Fruit fly (Drosophila melanogaster): Measurements from ENCODE around the gene CG43348.

CG43348 gene

dm6 chr2L:1199166-1199565, at the start of gene CG43348, which contains the start of gene CG5139:
Gene CG43348 (plus strand): TSS chr2L:1199412.
Gene CG5139 (minus strand): TSS chr2L:1199266.
- no peak for TF ChIP-seq ttk (optimal IDR thresholded peaks at IDR 0.05)
- TF ChIP-seq insv (optimal IDR thresholded peaks at IDR 0.05): no peak
- no peak for TF ChIP-seq h (optimal IDR thresholded peaks at IDR 0.05)
- TF ChIP-seq Sin3A (optimal IDR thresholded peaks at IDR 0.05): no peak
- no peak for TF ChIP-seq Myc (optimal IDR thresholded peaks at IDR 0.05)
- no peak for TF ChIP-seq psq (optimal IDR thresholded peaks at IDR 0.05)

dm6 chr2L:1150554-1150953, 48.7 kb upstream of the CG43348 start, which contains the start of the genes Tfb4 and Vps29:
Gene Tfb4 (minus strand): TSS chr2L:1150677.
Gene Vps29 (plus strand): TSS chr2L:1150766.
- TF ChIP-seq Myc (optimal IDR thresholded peaks at IDR 0.05): no peak
- TF ChIP-seq ttk (optimal IDR thresholded peaks at IDR 0.05): no peak
- no peak for TF ChIP-seq Sin3A (optimal IDR thresholded peaks at IDR 0.05)
- TF ChIP-seq psq (optimal IDR thresholded peaks at IDR 0.05): no peak

dm6 chr2L:1152693-1153092, 46.5 kb upstream of the CG43348 start:
- TF ChIP-seq Sin3A (optimal IDR thresholded peaks at IDR 0.05) (no peak), h (optimal IDR thresholded peaks at IDR 0.05) (no peak), psq (optimal IDR thresholded peaks at IDR 0.05) (no peak), Myc (optimal IDR thresholded peaks at IDR 0.05) (no peak), ttk (optimal IDR thresholded peaks at IDR 0.05) (no peak)

- TF ChIP-seq Sin3A (optimal IDR thresholded peaks at IDR 0.05) (no peak), ttk (optimal IDR thresholded peaks at IDR 0.05) (no peak), Myc (optimal IDR thresholded peaks at IDR 0.05) (no peak), insv (optimal IDR thresholded peaks at IDR 0.05) (no peak)
Measured at dm6 chr2L:1156592-1157249, 42.5 kb upstream of the CG43348 start.

- TF ChIP-seq h (optimal IDR thresholded peaks at IDR 0.05): no peak
- no peak for TF ChIP-seq insv (optimal IDR thresholded peaks at IDR 0.05)
- TF ChIP-seq Myc (optimal IDR thresholded peaks at IDR 0.05): no peak
- no peak for TF ChIP-seq Sin3A (optimal IDR thresholded peaks at IDR 0.05)
- no peak for TF ChIP-seq psq (optimal IDR thresholded peaks at IDR 0.05)
- no peak for TF ChIP-seq ttk (optimal IDR thresholded peaks at IDR 0.05)
Measured at dm6 chr2L:1157357-1157678, 41.9 kb upstream of the CG43348 start.

dm6 chr2L:1157679-1158518, 41.3 kb upstream of the CG43348 start, which contains the start of gene capt:
Gene capt (minus strand): TSS chr2L:1158262.
- TF ChIP-seq insv (optimal IDR thresholded peaks at IDR 0.05) (no peak), ttk (optimal IDR thresholded peaks at IDR 0.05) (no peak), Myc (optimal IDR thresholded peaks at IDR 0.05) (no peak), Sin3A (optimal IDR thresholded peaks at IDR 0.05) (peak; percentile 89), h (optimal IDR thresholded peaks at IDR 0.05) (no peak)

- no peak for TF ChIP-seq insv (optimal IDR thresholded peaks at IDR 0.05)
- no peak for TF ChIP-seq Sin3A (optimal IDR thresholded peaks at IDR 0.05)
- TF ChIP-seq Myc (optimal IDR thresholded peaks at IDR 0.05): no peak
- TF ChIP-seq h (optimal IDR thresholded peaks at IDR 0.05): no peak
- TF ChIP-seq psq (optimal IDR thresholded peaks at IDR 0.05): no peak
- TF ChIP-seq ttk (optimal IDR thresholded peaks at IDR 0.05): no peak
Measured at dm6 chr2L:1158519-1159319, 40.5 kb upstream of the CG43348 start, which contains the start of gene Tango14. Gene Tango14 (plus strand): TSS chr2L:1158661.

dm6 chr2L:1163538-1164143, 35.6 kb upstream of the CG43348 start, which contains the start of gene CG5080:
Gene CG5080 (minus strand): TSS chr2L:1163886.
- TF ChIP-seq ttk (optimal IDR thresholded peaks at IDR 0.05): no peak
- TF ChIP-seq Sin3A (optimal IDR thresholded peaks at IDR 0.05): no peak
- TF ChIP-seq Myc (optimal IDR thresholded peaks at IDR 0.05): no peak
- TF ChIP-seq h (optimal IDR thresholded peaks at IDR 0.05): no peak
- no peak for TF ChIP-seq psq (optimal IDR thresholded peaks at IDR 0.05)
- no peak for TF ChIP-seq insv (optimal IDR thresholded peaks at IDR 0.05)

dm6 chr2L:1164294-1164693, 34.9 kb upstream of the CG43348 start, which contains the start of gene IntS14:
Gene IntS14 (plus strand): TSS chr2L:1164443.
- TF ChIP-seq ttk (optimal IDR thresholded peaks at IDR 0.05) (no peak), Myc (optimal IDR thresholded peaks at IDR 0.05) (no peak), insv (optimal IDR thresholded peaks at IDR 0.05) (no peak), Sin3A (optimal IDR thresholded peaks at IDR 0.05) (no peak), psq (optimal IDR thresholded peaks at IDR 0.05) (no peak), h (optimal IDR thresholded peaks at IDR 0.05) (no peak)

- TF ChIP-seq insv (optimal IDR thresholded peaks at IDR 0.05) (no peak), Sin3A (optimal IDR thresholded peaks at IDR 0.05) (no peak), Myc (optimal IDR thresholded peaks at IDR 0.05) (no peak), ttk (optimal IDR thresholded peaks at IDR 0.05) (no peak), psq (optimal IDR thresholded peaks at IDR 0.05) (no peak)
Measured at dm6 chr2L:1166326-1166725, 32.9 kb upstream of the CG43348 start, which contains the start of gene CG14341. Gene CG14341 (plus strand): TSS chr2L:1166506.

- TF ChIP-seq h (optimal IDR thresholded peaks at IDR 0.05) (no peak), ttk (optimal IDR thresholded peaks at IDR 0.05) (no peak), Sin3A (optimal IDR thresholded peaks at IDR 0.05) (no peak), Myc (optimal IDR thresholded peaks at IDR 0.05) (no peak), insv (optimal IDR thresholded peaks at IDR 0.05) (no peak), psq (optimal IDR thresholded peaks at IDR 0.05) (no peak)
Measured at dm6 chr2L:1169867-1170415, 29.3 kb upstream of the CG43348 start, which contains the start of the genes CG31922 and Plap. Gene CG31922 (plus strand): TSS chr2L:1170181. Gene Plap (minus strand): TSS chr2L:1170365.
